Worm (Caenorhabditis elegans): ENCODE results near the gene clc-19.

DNA sequence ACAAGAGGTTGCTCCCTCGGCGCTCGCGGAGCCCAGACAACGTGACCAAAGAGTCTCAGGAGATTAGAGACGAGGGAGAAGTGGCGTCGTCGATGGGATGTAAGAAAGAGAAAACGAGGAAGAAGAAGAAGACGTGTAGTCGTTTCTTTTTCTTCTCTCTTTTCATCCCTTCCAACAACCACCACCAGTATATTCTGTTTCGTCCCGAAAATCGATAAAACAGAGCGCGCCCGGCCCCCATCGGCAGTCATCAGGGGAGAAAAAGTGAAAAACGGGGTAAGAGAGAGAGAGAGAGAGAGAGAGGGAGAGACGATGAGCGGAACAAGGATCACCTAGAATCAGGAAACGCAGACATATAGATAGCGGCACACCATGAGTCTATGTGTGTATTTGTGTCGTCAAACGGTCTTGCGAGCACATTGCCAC, 14.5 kb upstream of the clc-19 start:
- TF ChIP-seq lin-39 (tag; optimal IDR thresholded peaks at IDR 0.05), result no peak
- no peak for TF ChIP-seq C04F5.9 (tag; optimal IDR thresholded peaks at IDR 0.05)
- TF ChIP-seq unc-62 (GFP tag; optimal IDR thresholded peaks at IDR 0.05), result no peak
- peak; percentile 97 for TF ChIP-seq blmp-1 (tag; optimal IDR thresholded peaks at IDR 0.05)
- TF ChIP-seq nhr-28 (tag; optimal IDR thresholded peaks at IDR 0.05), result no peak
- TF ChIP-seq unc-86 (tag; optimal IDR thresholded peaks at IDR 0.05), result peak; percentile 87
- no peak for TF ChIP-seq unc-98 (GFP tag; IDR thresholded peaks at IDR 0.05)
- TF ChIP-seq nhr-11 (tag; optimal IDR thresholded peaks at IDR 0.05), result peak; percentile 4
- peak; percentile 40 for TF ChIP-seq C16A3.4 (tag; optimal IDR thresholded peaks at IDR 0.05)
